Fruit fly (Drosophila melanogaster) whole organism, embryonic: ENCODE measurements around the gene smg.

Source experiments
- Awh ChIP-seq: fragments of 200-800 bp; sonication (Bioruptor generic); IDR thresholded peaks from 2 replicates; pipeline ENCODE4, ENCODE4 v1.3.6; 2022; ENCODE audit warnings: missing biosample characterization, missing genetic modification characterization
- BEAF-32 ChIP-seq: fragments of 200-800 bp; sonication (Bioruptor generic); optimal IDR thresholded peaks from 3 replicates; lab custom pipeline; 2017; ENCODE audit warnings: missing biosample characterization, missing genetic modification characterization, mild to moderate bottlenecking, moderate library complexity, missing genetic modification reagents
- Bgb ChIP-seq: fragments of 200-800 bp; sonication (Bioruptor generic); IDR thresholded peaks from 2 replicates; pipeline ENCODE4 v1.3.6; 2022; ENCODE audit warnings: missing biosample characterization, missing genetic modification characterization; ENCODE audit not compliant: partially characterized antibody
- CG10321 ChIP-seq: fragments of 200-800 bp; sonication (Bioruptor generic); IDR thresholded peaks from 2 replicates; pipeline ENCODE4 v1.3.6; 2022; ENCODE audit warnings: missing biosample characterization, missing genetic modification characterization
- CG10431 ChIP-seq: fragments of 200-800 bp; sonication (Bioruptor generic); optimal IDR thresholded peaks from 3 replicates; lab custom pipeline; 2018; ENCODE audit warnings: missing biosample characterization, mild to moderate bottlenecking, missing genetic modification characterization
- CG10565 ChIP-seq: fragments of 200-800 bp; sonication (Bioruptor generic); optimal IDR thresholded peaks from 3 replicates; lab custom pipeline; 2016; ENCODE audit warnings: missing biosample characterization, mild to moderate bottlenecking, missing genetic modification characterization
- CG16779 ChIP-seq: fragments of 200-800 bp; sonication (Bioruptor generic); IDR thresholded peaks from 2 replicates; pipeline ENCODE4 v1.3.6; 2022; ENCODE audit warnings: missing biosample characterization, missing genetic modification characterization
- CG1832 ChIP-seq: fragments of 200-800 bp; sonication (Bioruptor generic); optimal IDR thresholded peaks from 2 replicates; lab custom pipeline; 2017; ENCODE audit warnings: missing biosample characterization, mild to moderate bottlenecking, missing genetic modification characterization, inconsistent platforms
- CG42726 ChIP-seq: fragments of 200-800 bp; sonication (Bioruptor generic); IDR thresholded peaks from 2 replicates; pipeline ENCODE4 v1.3.6; 2022; ENCODE audit warnings: missing biosample characterization, missing genetic modification characterization; ENCODE audit not compliant: partially characterized antibody
- CG6813 ChIP-seq: fragments of 200-800 bp; sonication (Bioruptor generic); optimal IDR thresholded peaks from 2 replicates; lab custom pipeline; 2017; ENCODE audit warnings: missing biosample characterization, missing genetic modification characterization, mild to moderate bottlenecking, moderate library complexity, missing genetic modification reagents
- CG7372 ChIP-seq: fragments of 200-800 bp; sonication (Bioruptor generic); IDR thresholded peaks from 2 replicates; pipeline ENCODE4 v1.3.6; 2022; ENCODE audit warnings: missing biosample characterization, missing genetic modification characterization
- CG7786 ChIP-seq: fragments of 200-800 bp; sonication (Bioruptor generic); optimal IDR thresholded peaks from 2 replicates; lab custom pipeline; 2016; ENCODE audit warnings: missing biosample characterization, missing genetic modification characterization
- CoRest ChIP-seq: fragments of 200-800 bp; sonication (Bioruptor generic); optimal IDR thresholded peaks from 3 replicates; lab custom pipeline; 2018; ENCODE audit warnings: missing biosample characterization, mild to moderate bottlenecking, missing genetic modification characterization, moderate library complexity
- Fer3 ChIP-seq: fragments of 200-800 bp; sonication (Bioruptor generic); optimal IDR thresholded peaks from 2 replicates; lab custom pipeline; 2018; ENCODE audit warnings: missing biosample characterization, mild to moderate bottlenecking, missing genetic modification characterization, moderate library complexity
- Jarid2 ChIP-seq: fragments of 200-800 bp; sonication (Bioruptor generic); optimal IDR thresholded peaks from 3 replicates; lab custom pipeline; 2017; ENCODE audit warnings: mild to moderate bottlenecking, missing biosample characterization, missing genetic modification reagents, missing genetic modification characterization
- MESR4 ChIP-seq: fragments of 200-800 bp; sonication (Bioruptor generic); optimal IDR thresholded peaks from 2 replicates; lab custom pipeline; 2018; ENCODE audit warnings: missing biosample characterization, mild to moderate bottlenecking, missing genetic modification characterization, moderate library complexity
- Nf-YB ChIP-seq: fragments of 200-800 bp; sonication (Bioruptor generic); optimal IDR thresholded peaks from 3 replicates; lab custom pipeline; 2019; ENCODE audit warnings: missing biosample characterization, mild to moderate bottlenecking, missing genetic modification characterization, moderate library complexity
- Nf-YC ChIP-seq: fragments of 200-800 bp; optimal IDR thresholded peaks from 3 replicates; lab custom pipeline; 2019; ENCODE audit warnings: missing biosample characterization, mild to moderate bottlenecking, missing genetic modification characterization, moderate library complexity
- Oli ChIP-seq: fragments of 200-800 bp; sonication (Bioruptor generic); optimal IDR thresholded peaks from 2 replicates; lab custom pipeline; 2018; ENCODE audit warnings: missing biosample characterization, mild to moderate bottlenecking, missing genetic modification characterization, moderate library complexity
- PHDP ChIP-seq: fragments of 200-800 bp; sonication (Bioruptor generic); optimal IDR thresholded peaks from 3 replicates; lab custom pipeline; 2018; ENCODE audit warnings: missing biosample characterization, mild to moderate bottlenecking, missing genetic modification characterization, moderate library complexity
- Sry-δ ChIP-seq: fragments of 200-800 bp; sonication (Bioruptor generic); optimal IDR thresholded peaks from 2 replicates; lab custom pipeline; 2016; ENCODE audit warnings: missing biosample characterization, missing genetic modification characterization
- Stat92E ChIP-seq, 3 experiments: fragments of >200 bp in 2 of 3; fragments of 200-800 bp in 1 of 3; sonication (Bioruptor generic) in 1 of 3; optimal IDR thresholded peaks; 2 replicates each; lab custom pipeline; 2017 to 2019; ENCODE audit warnings: missing biosample characterization in 3 of 3, missing genetic modification characterization in 3 of 3, mild to moderate bottlenecking in 1 of 3, moderate library complexity in 1 of 3
- Trl ChIP-seq, 3 experiments: fragments of >200 bp in 2 of 3; fragments of 200-800 bp in 1 of 3; sonication (Bioruptor generic) in 1 of 3; optimal IDR thresholded peaks; 2 replicates in 1 of 3; 3 replicates in 2 of 3; lab custom pipeline; 2016 to 2017; ENCODE audit warnings: missing biosample characterization in 1 of 3, missing genetic modification characterization in 1 of 3
- abd-A ChIP-seq: fragments of 200-800 bp; sonication (Bioruptor generic); optimal IDR thresholded peaks from 3 replicates; lab custom pipeline; 2019; ENCODE audit warnings: missing biosample characterization, mild to moderate bottlenecking, missing genetic modification characterization, moderate library complexity
- amos ChIP-seq: fragments of 200-800 bp; sonication (Bioruptor generic); IDR thresholded peaks from 2 replicates; pipeline ENCODE4 v1.3.6; 2022; ENCODE audit warnings: missing biosample characterization, missing genetic modification characterization; ENCODE audit not compliant: partially characterized antibody
- ato ChIP-seq: fragments of 200-800 bp; sonication (Bioruptor generic); IDR thresholded peaks from 2 replicates; pipeline ENCODE4 v1.3.6; 2022; ENCODE audit warnings: missing biosample characterization, missing genetic modification characterization; ENCODE audit not compliant: partially characterized antibody
- croc ChIP-seq: fragments of 200-800 bp; sonication (Bioruptor generic); conservative IDR thresholded peaks from 3 replicates; pipeline ENCODE4 v1.3.6; 2022; ENCODE audit warnings: missing biosample characterization, missing genetic modification characterization
- dysf ChIP-seq: fragments of 200-800 bp; sonication (Bioruptor generic); IDR thresholded peaks from 3 replicates; pipeline ENCODE4 v1.3.6; 2022; ENCODE audit warnings: missing biosample characterization, missing genetic modification characterization
- en ChIP-seq: fragments of 200-800 bp; sonication (Bioruptor generic); optimal IDR thresholded peaks from 2 replicates; lab custom pipeline; 2016; ENCODE audit warnings: missing biosample characterization, missing genetic modification characterization
- fd96Cb ChIP-seq: fragments of 200-800 bp; sonication (Bioruptor generic); optimal IDR thresholded peaks from 2 replicates; lab custom pipeline; 2018; ENCODE audit warnings: missing biosample characterization, mild to moderate bottlenecking, missing genetic modification characterization, moderate library complexity
- jigr1 ChIP-seq: fragments of 200-800 bp; sonication (Bioruptor generic); IDR thresholded peaks from 3 replicates; pipeline ENCODE4 v1.3.6; 2022; ENCODE audit warnings: missing biosample characterization, missing genetic modification characterization
- jing ChIP-seq: fragments of 200-800 bp; sonication (Bioruptor generic); optimal IDR thresholded peaks from 2 replicates; lab custom pipeline; 2018; ENCODE audit warnings: missing biosample characterization, mild to moderate bottlenecking, missing genetic modification characterization
- kah ChIP-seq: fragments of 200-800 bp; sonication (Bioruptor generic); optimal IDR thresholded peaks from 2 replicates; lab custom pipeline; 2018; ENCODE audit warnings: missing biosample characterization, mild to moderate bottlenecking, missing genetic modification characterization
- knrl ChIP-seq: fragments of 200-800 bp; sonication (Bioruptor generic); IDR thresholded peaks from 3 replicates; pipeline ENCODE4 v1.3.6; 2022; ENCODE audit warnings: missing biosample characterization, missing genetic modification characterization; ENCODE audit not compliant: partially characterized antibody
- mld ChIP-seq: fragments of 200-800 bp; sonication (Bioruptor generic); IDR thresholded peaks from 3 replicates; pipeline ENCODE4 v1.3.6; 2022; ENCODE audit warnings: missing biosample characterization, missing genetic modification characterization; ENCODE audit not compliant: partially characterized antibody
- otp ChIP-seq: fragments of 200-800 bp; sonication (Bioruptor generic); IDR thresholded peaks from 3 replicates; pipeline ENCODE4, ENCODE4 v1.3.6; 2022; ENCODE audit warnings: missing biosample characterization, missing genetic modification characterization
- p53 ChIP-seq: fragments of 200-800 bp; sonication (Bioruptor generic); optimal IDR thresholded peaks from 2 replicates; lab custom pipeline; 2016; ENCODE audit warnings: missing biosample characterization, missing genetic modification characterization
- pros ChIP-seq: fragments of 200-800 bp; sonication (Bioruptor generic); optimal IDR thresholded peaks from 3 replicates; lab custom pipeline; 2019; ENCODE audit warnings: missing biosample characterization, mild to moderate bottlenecking, missing genetic modification characterization, moderate library complexity
- psq ChIP-seq: fragments of 200-800 bp; sonication (Bioruptor generic); optimal IDR thresholded peaks from 2 replicates; lab custom pipeline; 2017; ENCODE audit warnings: missing biosample characterization, missing genetic modification characterization
- rib ChIP-seq: fragments of 200-800 bp; sonication (Bioruptor generic); IDR thresholded peaks from 2 replicates; pipeline ENCODE4 v1.3.6; 2022; ENCODE audit warnings: missing biosample characterization, missing genetic modification characterization
- sd ChIP-seq: fragments of 200-800 bp; sonication (Bioruptor generic); optimal IDR thresholded peaks from 3 replicates; lab custom pipeline; 2018; ENCODE audit warnings: missing biosample characterization, mild to moderate bottlenecking, missing genetic modification characterization, moderate library complexity
- shn ChIP-seq: fragments of 200-800 bp; sonication (Bioruptor generic); optimal IDR thresholded peaks from 3 replicates; lab custom pipeline; 2016; ENCODE audit warnings: missing biosample characterization, missing genetic modification characterization
- so ChIP-seq: fragments of 200-800 bp; sonication (Bioruptor generic); IDR thresholded peaks from 3 replicates; pipeline ENCODE4 v1.3.6; 2022; ENCODE audit warnings: missing biosample characterization, missing genetic modification characterization
- sqz ChIP-seq: fragments of 200-800 bp; sonication (Bioruptor generic); optimal IDR thresholded peaks from 3 replicates; lab custom pipeline; 2018; ENCODE audit warnings: missing biosample characterization, mild to moderate bottlenecking, missing genetic modification characterization
- sr ChIP-seq: fragments of 200-800 bp; sonication (Bioruptor generic); IDR thresholded peaks from 3 replicates; pipeline ENCODE4 v1.3.6; 2022; ENCODE audit warnings: missing biosample characterization, missing genetic modification characterization
- tgo ChIP-seq: fragments of 200-800 bp; sonication (Bioruptor generic); IDR thresholded peaks from 3 replicates; pipeline ENCODE4 v1.3.6; 2022; ENCODE audit warnings: missing biosample characterization, missing genetic modification characterization
- unpg ChIP-seq: fragments of 200-800 bp; sonication (Bioruptor generic); optimal IDR thresholded peaks from 3 replicates; lab custom pipeline; 2018; ENCODE audit warnings: missing biosample characterization, mild to moderate bottlenecking, missing genetic modification characterization, moderate library complexity
- vnd ChIP-seq: fragments of 200-800 bp; sonication (Bioruptor generic); IDR thresholded peaks from 3 replicates; pipeline ENCODE4 v1.3.6; 2022; ENCODE audit warnings: missing biosample characterization, missing genetic modification characterization; ENCODE audit not compliant: partially characterized antibody
- zfh2 ChIP-seq: fragments of 200-800 bp; sonication (Bioruptor generic); optimal IDR thresholded peaks from 2 replicates; lab custom pipeline; 2016; ENCODE audit warnings: missing biosample characterization, missing genetic modification characterization

smg gene

dm6 chr3L:9004788-9005246, 7.0 kb upstream of the smg start, which contains the start of gene Doc3 (continued):
- TF ChIP-seq CG10565 (GFP tag; lab: Kevin White, UChicago), result no peak
- TF ChIP-seq Nf-YB (GFP tag; lab: Kevin White, UChicago), result peak; percentile 100
- peak; percentile 99 for TF ChIP-seq Nf-YC (tag; lab: Kevin White, UChicago)
- no peak for TF ChIP-seq CG10431 (GFP tag; lab: Kevin White, UChicago)
- no peak for TF ChIP-seq CG42726 (GFP tag; lab: Robert Waterston, UW)
- TF ChIP-seq CG1832 (GFP tag; lab: Kevin White, UChicago), result peak; percentile 92
- TF ChIP-seq Trl (optimal IDR thresholded peaks at IDR 0.05; lab: Kevin White, UChicago), result peak; percentile 49 to 60
- no peak for TF ChIP-seq Trl (GFP tag; optimal IDR thresholded peaks at IDR 0.05; lab: Kevin White, UChicago)
- TF ChIP-seq knrl (GFP tag; lab: Robert Waterston, UW), result no peak
- no peak for TF ChIP-seq MESR4 (GFP tag; lab: Kevin White, UChicago)
- no peak for TF ChIP-seq sqz
- TF ChIP-seq CG16779 (GFP tag; lab: Robert Waterston, UW), result no peak
- 0 out of 2 replicates have a peak, but pooled peaks have one; percentile 7 for TF ChIP-seq amos (GFP tag; lab: Robert Waterston, UW)
- peak; percentile 32; the same call in 1 of the 2 replicates for TF ChIP-seq Bgb
- no peak for TF ChIP-seq en
- 0 out of 2 replicates have a peak, but pooled peaks have one; percentile 36 for TF ChIP-seq rib (GFP tag; lab: Robert Waterston, UW)
- TF ChIP-seq p53 (GFP tag; lab: Kevin White, UChicago), result no peak
- TF ChIP-seq Oli (tag; lab: Kevin White, UChicago), result no peak
- peak; percentile 28 for TF ChIP-seq kah
- no peak for TF ChIP-seq dysf
- TF ChIP-seq unpg (GFP tag; lab: Kevin White, UChicago), result no peak
- peak; percentile 46 for TF ChIP-seq pros (GFP tag; lab: Kevin White, UChicago)
- TF ChIP-seq BEAF-32 (GFP tag; lab: Kevin White, UChicago), result no peak
- peak; percentile 70 for TF ChIP-seq sd
- TF ChIP-seq otp (GFP tag; lab: Robert Waterston, UW), result no peak
- TF ChIP-seq jigr1, result no peak
- no peak for TF ChIP-seq ato (GFP tag; lab: Robert Waterston, UW)
- no peak for TF ChIP-seq CG6813 (GFP tag; lab: Kevin White, UChicago)
- TF ChIP-seq mld, result no peak
- TF ChIP-seq Stat92E (GFP tag; optimal IDR thresholded peaks at IDR 0.05; lab: Kevin White, UChicago), result peak in 1 of 3 experiments; percentile 97
- no peak for TF ChIP-seq shn
- no peak for TF ChIP-seq psq (GFP tag; lab: Kevin White, UChicago)
- no peak for TF ChIP-seq CG7786 (GFP tag; lab: Kevin White, UChicago)
- TF ChIP-seq sr (GFP tag; lab: Robert Waterston, UW), result peak; percentile 65; the same call in 1 of the 3 replicates
- peak; percentile 50; the same call in 1 of the 3 replicates for TF ChIP-seq vnd (GFP tag; lab: Robert Waterston, UW)
- TF ChIP-seq jing, result no peak
- TF ChIP-seq abd-A (tag; lab: Kevin White, UChicago), result peak; percentile 28
- TF ChIP-seq CoRest (tag; lab: Kevin White, UChicago), result peak; percentile 44
- TF ChIP-seq PHDP, result no peak
- no peak for TF ChIP-seq Sry-δ (GFP tag; lab: Kevin White, UChicago)
- no peak for TF ChIP-seq Fer3 (tag; lab: Kevin White, UChicago)
- TF ChIP-seq croc, result no peak
- TF ChIP-seq fd96Cb, result no peak
- TF ChIP-seq Jarid2, result peak; percentile 44
- no peak for TF ChIP-seq zfh2 (GFP tag; lab: Kevin White, UChicago)
- no peak for TF ChIP-seq Awh (GFP tag; lab: Robert Waterston, UW)
- peak; percentile 96 for TF ChIP-seq CG10321
- no peak for TF ChIP-seq tgo (GFP tag; lab: Robert Waterston, UW)
- TF ChIP-seq so (GFP tag; lab: Robert Waterston, UW), result 0 out of 3 replicates have a peak, but pooled peaks have one; percentile 24
- TF ChIP-seq CG7372 (GFP tag; lab: Robert Waterston, UW), result no peak
